Worm (Caenorhabditis elegans) whole organism, L2 larva: ENCODE results near the gene W08F4.10.

Experiments
- C34F6.9 ChIP-seq: fragments of 150-350 bp; optimal IDR thresholded peaks from 2 replicates; lab custom pipeline; 2014; ENCODE audit warnings: missing biosample characterization, missing genetic modification characterization
- F13H6.1 ChIP-seq: sonication (generic microtip); optimal IDR thresholded peaks from 2 replicates; lab custom pipeline; 2016; ENCODE audit warnings: missing genetic modification characterization, missing compliant biosample characterization
- R02D3.7 ChIP-seq: fragments of 150-350 bp; optimal IDR thresholded peaks from 2 replicates; lab custom pipeline; 2014; ENCODE audit warnings: missing biosample characterization, missing genetic modification characterization
- ZK546.5 ChIP-seq: sonication (generic microtip); optimal IDR thresholded peaks from 2 replicates; lab custom pipeline; 2017; ENCODE audit warnings: missing biosample characterization, missing genetic modification characterization
- aly-2 ChIP-seq: fragments of 150-350 bp; optimal IDR thresholded peaks from 2 replicates; lab custom pipeline; 2014; ENCODE audit warnings: missing biosample characterization, missing genetic modification characterization
- ama-1 ChIP-seq: fragments of 150-350 bp; optimal IDR thresholded peaks from 2 replicates; lab custom pipeline; 2018; ENCODE audit warnings: inconsistent platforms
- blmp-1 ChIP-seq: sonication (generic microtip); optimal IDR thresholded peaks from 2 replicates; lab custom pipeline; 2017; ENCODE audit warnings: missing genetic modification characterization, mild to moderate bottlenecking, missing compliant biosample characterization, antibody characterized with exemption, moderate library complexity; ENCODE audit not compliant: insufficient read depth
- ceh-16 ChIP-seq: fragments of 150-350 bp; optimal IDR thresholded peaks from 2 replicates; lab custom pipeline; 2014; ENCODE audit warnings: missing biosample characterization, missing genetic modification characterization
- ceh-82 ChIP-seq: fragments of 150-350 bp; optimal IDR thresholded peaks from 2 replicates; lab custom pipeline; 2014; ENCODE audit warnings: missing biosample characterization, missing genetic modification characterization
- crh-2 ChIP-seq: sonication (generic microtip); optimal IDR thresholded peaks from 2 replicates; lab custom pipeline; 2017; ENCODE audit warnings: missing biosample characterization, missing genetic modification characterization
- elt-3 ChIP-seq: sonication (generic microtip); optimal IDR thresholded peaks from 2 replicates; lab custom pipeline; 2017; ENCODE audit warnings: missing biosample characterization, missing genetic modification characterization
- fos-1 ChIP-seq: fragments of 150-350 bp; optimal IDR thresholded peaks from 2 replicates; lab custom pipeline; 2014; ENCODE audit warnings: missing biosample characterization, missing genetic modification characterization
- gmeb-1 ChIP-seq: fragments of 150-350 bp; optimal IDR thresholded peaks from 2 replicates; lab custom pipeline; 2014; ENCODE audit warnings: missing biosample characterization, missing genetic modification characterization
- lin-11 ChIP-seq: fragments of 150-350 bp; sonication (generic microtip); optimal IDR thresholded peaks from 2 replicates; lab custom pipeline; 2014; ENCODE audit warnings: missing biosample characterization, missing genetic modification characterization, inconsistent platforms, mixed read lengths
- lin-13 ChIP-seq: fragments of 150-350 bp; optimal IDR thresholded peaks from 2 replicates; lab custom pipeline; 2014; ENCODE audit warnings: missing biosample characterization, missing genetic modification reagents, missing genetic modification characterization
- lin-39 ChIP-seq: fragments of 150-350 bp; optimal IDR thresholded peaks from 2 replicates; lab custom pipeline; 2014; ENCODE audit warnings: missing biosample characterization, missing genetic modification reagents, missing genetic modification characterization
- lsy-2 ChIP-seq, 2 experiments: fragments of 150-350 bp in 1 of 2; sonication (generic microtip) in 1 of 2; optimal IDR thresholded peaks; 2 replicates each; lab custom pipeline; 2014 to 2017; ENCODE audit warnings: missing biosample characterization in 2 of 2, missing genetic modification characterization in 2 of 2
- mab-5 ChIP-seq: fragments of 150-350 bp; optimal IDR thresholded peaks from 2 replicates; lab custom pipeline; 2014; ENCODE audit warnings: missing biosample characterization, missing genetic modification characterization
- mbf-1 ChIP-seq: sonication (generic microtip); optimal IDR thresholded peaks from 2 replicates; lab custom pipeline; 2017; ENCODE audit warnings: missing biosample characterization, missing genetic modification characterization
- mdl-1 ChIP-seq, 2 experiments: fragments of 150-350 bp in 1 of 2; sonication (generic microtip) in 1 of 2; optimal IDR thresholded peaks; 2 replicates each; lab custom pipeline; 2017; ENCODE audit warnings: missing biosample characterization in 2 of 2, missing genetic modification characterization in 2 of 2
- nhr-10 ChIP-seq: sonication (generic microtip); optimal IDR thresholded peaks from 2 replicates; lab custom pipeline; 2017; ENCODE audit warnings: missing biosample characterization, missing genetic modification characterization
- nhr-11 ChIP-seq: fragments of 150-350 bp; optimal IDR thresholded peaks from 2 replicates; lab custom pipeline; 2014; ENCODE audit warnings: missing biosample characterization, missing genetic modification characterization
- nhr-12 ChIP-seq: fragments of 150-350 bp; optimal IDR thresholded peaks from 2 replicates; lab custom pipeline; 2014; ENCODE audit warnings: missing biosample characterization, missing genetic modification characterization
- nhr-129 ChIP-seq: fragments of 150-350 bp; optimal IDR thresholded peaks from 2 replicates; lab custom pipeline; 2014; ENCODE audit warnings: missing biosample characterization, missing genetic modification characterization
- nhr-21 ChIP-seq: fragments of 150-350 bp; optimal IDR thresholded peaks from 2 replicates; lab custom pipeline; 2014; ENCODE audit warnings: missing biosample characterization, missing genetic modification characterization
- nhr-23 ChIP-seq: fragments of 150-350 bp; optimal IDR thresholded peaks from 2 replicates; lab custom pipeline; 2014; ENCODE audit warnings: missing biosample characterization, missing genetic modification reagents, missing genetic modification characterization
- nhr-25 ChIP-seq: fragments of 150-350 bp; sonication (generic microtip); optimal IDR thresholded peaks from 3 replicates; lab custom pipeline; 2014; ENCODE audit warnings: missing biosample characterization, missing genetic modification characterization
- nhr-6 ChIP-seq: fragments of 150-350 bp; optimal IDR thresholded peaks from 2 replicates; lab custom pipeline; 2014; ENCODE audit warnings: missing biosample characterization, missing genetic modification characterization
- nhr-77 ChIP-seq: fragments of 150-350 bp; optimal IDR thresholded peaks from 2 replicates; lab custom pipeline; 2014; ENCODE audit warnings: missing biosample characterization, missing genetic modification characterization
- sem-4 ChIP-seq: fragments of 150-350 bp; optimal IDR thresholded peaks from 2 replicates; lab custom pipeline; 2014; ENCODE audit warnings: missing biosample characterization, missing genetic modification reagents, missing genetic modification characterization
- skn-1 ChIP-seq: sonication (generic microtip); optimal IDR thresholded peaks from 2 replicates; lab custom pipeline; 2017; ENCODE audit warnings: missing biosample characterization, missing genetic modification characterization
- sma-3 ChIP-seq: sonication (generic microtip); optimal IDR thresholded peaks from 2 replicates; lab custom pipeline; 2016; ENCODE audit warnings: missing genetic modification reagents, missing genetic modification characterization, missing compliant biosample characterization
- sma-9 ChIP-seq, 2 experiments: fragments of 150-350 bp in 1 of 2; sonication (generic microtip) in 1 of 2; optimal IDR thresholded peaks; 2 replicates each; lab custom pipeline; 2014 to 2016; ENCODE audit warnings: missing genetic modification characterization in 2 of 2, mild to moderate bottlenecking in 1 of 2, missing biosample characterization in 1 of 2, missing compliant biosample characterization in 1 of 2, missing genetic modification reagents in 1 of 2, moderate library complexity in 1 of 2
- snpc-4 ChIP-seq: fragments of 150-350 bp; optimal IDR thresholded peaks from 2 replicates; lab custom pipeline; 2014; ENCODE audit warnings: missing biosample characterization, missing genetic modification characterization
- unc-39 ChIP-seq: fragments of 150-350 bp; optimal IDR thresholded peaks from 2 replicates; lab custom pipeline; 2014; ENCODE audit warnings: missing biosample characterization, missing genetic modification characterization
- unc-55 ChIP-seq: fragments of 150-350 bp; sonication (generic microtip); optimal IDR thresholded peaks from 3 replicates; lab custom pipeline; 2014; ENCODE audit warnings: missing biosample characterization, missing genetic modification reagents, missing genetic modification characterization
- unc-62 ChIP-seq: fragments of 150-350 bp; optimal IDR thresholded peaks from 2 replicates; lab custom pipeline; 2014; ENCODE audit warnings: missing biosample characterization, missing genetic modification reagents, missing genetic modification characterization
- zag-1 ChIP-seq: fragments of 150-350 bp; optimal IDR thresholded peaks from 2 replicates; lab custom pipeline; 2014; ENCODE audit warnings: missing biosample characterization, missing genetic modification characterization
- ztf-1 ChIP-seq: fragments of 200-800 bp; sonication (Bioruptor generic); conservative IDR thresholded peaks from 2 replicates; pipeline ENCODE4 v1.3.6; 2022; ENCODE audit warnings: missing genetic modification characterization, missing compliant biosample characterization
- ztf-11 ChIP-seq: sonication (generic microtip); optimal IDR thresholded peaks from 2 replicates; lab custom pipeline; 2017; ENCODE audit warnings: missing biosample characterization, missing genetic modification characterization

The W08F4.10 gene

DNA sequence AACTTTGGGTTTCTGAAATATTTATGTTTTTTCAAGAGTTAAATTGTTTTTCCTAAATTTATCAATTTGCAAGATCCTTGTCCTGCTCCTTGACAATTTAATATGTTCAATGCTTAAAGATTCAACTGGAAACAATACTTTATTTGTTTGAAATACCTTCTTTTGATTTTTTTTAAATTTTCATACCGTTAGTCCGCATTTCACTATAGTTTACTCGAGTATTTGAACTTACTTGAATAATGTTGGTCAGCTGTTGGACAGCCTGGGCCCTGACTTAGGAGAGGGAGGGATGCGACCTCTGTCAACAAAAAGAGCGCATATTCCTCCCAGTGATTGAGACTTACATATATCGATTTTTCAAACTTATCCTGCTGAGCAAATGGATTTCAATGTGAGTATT lies 15.0 kb upstream of the W08F4.10 start, which contains the start of gene W04H10.5:
Gene W04H10.5 (plus strand): TSS at position 301 of the 400 bp plus-strand sequence.
- TF ChIP-seq zag-1 (tag; lab: Kevin White, UChicago) (no peak), nhr-11 (tag; lab: Kevin White, UChicago) (no peak), sma-3 (no peak), fos-1 (tag; lab: Kevin White, UChicago) (no peak), nhr-77 (tag; lab: Kevin White, UChicago) (no peak), ama-1 (lab: Kevin White, UChicago) (no peak), gmeb-1 (no peak), nhr-10 (no peak), ztf-1 (GFP tag; lab: Robert Waterston, UW) (no peak), lin-39 (tag; lab: Kevin White, UChicago) (no peak)

DNA sequence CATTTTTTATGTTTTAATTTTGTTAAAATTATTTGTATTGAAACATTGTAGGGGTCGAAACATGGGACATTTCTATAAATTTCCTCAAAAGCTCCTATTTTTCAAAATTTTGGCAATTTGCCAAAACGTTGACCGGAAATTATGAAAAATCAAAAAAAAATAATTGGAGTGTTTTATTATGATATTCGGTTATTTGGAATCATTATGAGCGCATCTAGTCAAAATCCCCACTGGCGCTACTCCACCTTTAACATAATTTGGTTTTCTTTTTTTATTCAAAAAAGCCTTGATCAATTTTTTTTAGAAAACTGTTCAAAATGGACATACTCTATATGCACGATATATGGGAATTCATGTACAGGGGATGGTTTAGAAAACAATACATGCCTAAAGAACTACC lies 14.3 kb upstream of the W08F4.10 start, which contains the start of gene W04H10.2:
Gene W04H10.2 (plus strand): TSS at position 301 of the 400 bp plus-strand sequence.
- TF ChIP-seq sem-4 (tag; lab: Kevin White, UChicago), result no peak
- TF ChIP-seq, all 48 proteins: peak for 0

DNA sequence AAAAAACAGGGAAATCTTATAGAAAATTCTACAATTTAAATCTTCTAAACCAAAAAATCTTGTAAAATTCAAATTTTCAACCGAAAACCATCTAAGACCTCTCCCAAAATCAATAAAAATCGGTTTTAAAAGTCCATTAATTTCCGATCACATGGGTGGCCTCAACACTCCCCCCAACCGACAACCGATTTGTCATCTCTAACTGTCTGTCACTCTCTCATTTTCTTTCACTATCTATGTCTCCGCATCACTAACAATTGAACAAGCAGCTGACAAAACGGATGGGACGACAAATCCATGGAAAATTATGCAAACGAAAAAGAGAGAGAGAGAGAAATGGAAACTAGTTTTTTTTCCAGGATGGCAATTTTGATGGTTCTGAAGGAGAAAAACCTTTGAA lies 12.0 kb upstream of the W08F4.10 start:
- peak; percentile 37 for TF ChIP-seq fos-1 (tag; lab: Kevin White, UChicago)
- TF ChIP-seq blmp-1 (tag; lab: Kevin White, UChicago), result no peak
- TF ChIP-seq sma-3, result no peak
- TF ChIP-seq C34F6.9, result peak; percentile 92
- TF ChIP-seq crh-2 (tag; lab: Kevin White, UChicago), result peak; percentile 42
- TF ChIP-seq R02D3.7 (tag; lab: Kevin White, UChicago), result no peak
- TF ChIP-seq gmeb-1, result peak; percentile 43
- TF ChIP-seq nhr-23 (tag; lab: Kevin White, UChicago), result no peak
- peak in 1 of 2 experiments; percentile 77 for TF ChIP-seq lsy-2 (tag; optimal IDR thresholded peaks at IDR 0.05; lab: Kevin White, UChicago)
- TF ChIP-seq nhr-6 (tag; lab: Kevin White, UChicago), result no peak
- TF ChIP-seq lin-11 (tag; lab: Kevin White, UChicago), result no peak
- TF ChIP-seq skn-1 (tag; lab: Kevin White, UChicago), result no peak
- TF ChIP-seq nhr-25 (tag; lab: Kevin White, UChicago), result peak; percentile 48
- TF ChIP-seq nhr-77 (tag; lab: Kevin White, UChicago), result no peak
- no peak for TF ChIP-seq unc-39
- TF ChIP-seq unc-62 (GFP tag; lab: Kevin White, UChicago), result no peak
- no peak for TF ChIP-seq zag-1 (tag; lab: Kevin White, UChicago)
- TF ChIP-seq sem-4 (tag; lab: Kevin White, UChicago), result peak; percentile 69
- TF ChIP-seq ZK546.5 (tag; lab: Kevin White, UChicago), result no peak
- TF ChIP-seq mab-5 (tag; lab: Kevin White, UChicago), result peak; percentile 79
- TF ChIP-seq ceh-82 (tag; lab: Kevin White, UChicago), result no peak
- peak; percentile 84 for TF ChIP-seq nhr-129
- TF ChIP-seq sma-9 (GFP tag; optimal IDR thresholded peaks at IDR 0.05; lab: Kevin White, UChicago), result peak; percentile 54
- TF ChIP-seq sma-9 (tag; optimal IDR thresholded peaks at IDR 0.05; lab: Kevin White, UChicago), result no peak
- peak; percentile 45 for TF ChIP-seq lin-13
- no peak for TF ChIP-seq nhr-11 (tag; lab: Kevin White, UChicago)
- no peak for TF ChIP-seq mbf-1
- peak; percentile 84 for TF ChIP-seq snpc-4
- TF ChIP-seq lin-39 (tag; lab: Kevin White, UChicago), result peak; percentile 62
- TF ChIP-seq nhr-10, result no peak
- no peak for TF ChIP-seq ztf-11 (tag; lab: Kevin White, UChicago)
- TF ChIP-seq elt-3 (tag; lab: Kevin White, UChicago), result no peak
- TF ChIP-seq unc-55, result peak; percentile 84
- TF ChIP-seq ceh-16, result no peak
- TF ChIP-seq mdl-1 (tag; optimal IDR thresholded peaks at IDR 0.05; lab: Kevin White, UChicago), result peak in 1 of 2 experiments; percentile 66
- TF ChIP-seq F13H6.1, result peak; percentile 28

DNA sequence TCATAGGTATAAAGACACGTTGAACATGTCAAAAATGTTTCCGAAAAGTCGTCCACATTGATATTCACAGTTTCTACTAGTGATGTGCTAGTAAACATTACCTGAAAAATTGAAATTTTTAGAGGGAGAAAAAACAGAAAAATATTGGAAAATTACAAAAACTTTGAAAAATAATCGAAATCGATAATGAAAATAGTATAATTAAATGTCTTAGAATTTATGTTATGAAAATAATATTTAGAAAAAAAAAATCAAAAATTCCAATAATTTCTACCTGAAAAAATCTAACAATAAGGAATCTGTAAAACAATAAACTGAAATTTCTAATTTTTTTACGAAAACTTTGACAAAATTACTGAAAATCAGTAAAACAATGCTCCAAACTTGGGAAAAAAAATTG lies 11.0 kb upstream of the W08F4.10 start, which contains the start of gene nhl-3:
Gene nhl-3 (minus strand): TSS at position 101 of the 400 bp plus-strand sequence.
- TF ChIP-seq aly-2 (tag; lab: Kevin White, UChicago) (no peak), gmeb-1 (no peak), nhr-21 (no peak), lin-11 (tag; lab: Kevin White, UChicago) (no peak), nhr-23 (tag; lab: Kevin White, UChicago) (no peak), C34F6.9 (no peak), nhr-12 (tag; lab: Kevin White, UChicago) (no peak), nhr-129 (no peak), zag-1 (tag; lab: Kevin White, UChicago) (no peak), ztf-1 (GFP tag; lab: Robert Waterston, UW) (no peak), ceh-82 (tag; lab: Kevin White, UChicago) (no peak)
